Worm (Caenorhabditis elegans) whole organism, midembryonic: Measurements from ENCODE around the gene T08G3.6.

Source experiments
- cog-1 ChIP-seq: sonication (generic microtip); optimal IDR thresholded peaks from 2 replicates; lab custom pipeline; 2016; ENCODE audit warnings: missing genetic modification characterization, missing compliant biosample characterization
- flt-1 ChIP-seq: fragments of 200-800 bp; sonication (Bioruptor generic); IDR thresholded peaks from 2 replicates; pipeline ENCODE4 v1.3.6; 2022; ENCODE audit warnings: missing genetic modification characterization, missing compliant biosample characterization
- med-1 ChIP-seq: sonication (generic microtip); optimal IDR thresholded peaks from 2 replicates; lab custom pipeline; 2017; ENCODE audit warnings: missing genetic modification characterization, mild to moderate bottlenecking, missing compliant biosample characterization, antibody characterized with exemption, missing genetic modification reagents; ENCODE audit not compliant: insufficient read depth
- ref-1 ChIP-seq: fragments of 200-800 bp; sonication (Bioruptor generic); conservative IDR thresholded peaks from 2 replicates; pipeline ENCODE4 v1.3.6; 2022; ENCODE audit warnings: missing genetic modification reagents, missing genetic modification characterization, missing compliant biosample characterization
- tab-1 ChIP-seq: fragments of 200-800 bp; sonication (Bioruptor generic); IDR thresholded peaks from 2 replicates; pipeline ENCODE4 v1.3.6; 2022; ENCODE audit warnings: missing genetic modification characterization, missing compliant biosample characterization
- ztf-23 ChIP-seq: fragments of 200-800 bp; sonication (Bioruptor generic); IDR thresholded peaks from 2 replicates; pipeline ENCODE4 v1.3.6; 2022; ENCODE audit warnings: missing genetic modification reagents, missing genetic modification characterization, missing compliant biosample characterization

DNA sequence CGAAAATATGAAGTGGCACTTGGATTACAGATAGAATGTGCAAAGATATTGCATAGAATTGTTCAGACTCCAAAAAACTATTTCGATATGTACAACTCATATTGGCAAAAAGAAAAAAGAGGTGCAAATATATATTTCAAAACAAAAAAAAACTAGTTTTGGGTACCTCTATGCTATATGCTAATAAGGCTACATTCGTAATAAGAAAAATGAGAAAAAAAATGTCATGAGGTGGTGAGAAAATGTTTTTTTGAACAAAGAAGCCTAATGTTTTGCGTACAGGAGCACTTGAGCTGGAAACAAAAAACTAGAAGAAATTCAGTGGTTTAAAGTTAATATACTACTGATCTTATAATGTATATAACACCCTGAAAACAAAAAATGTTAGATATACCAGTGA is 15.1 kb downstream of the T08G3.6 start, which contains the start of gene srh-142:
- TF ChIP-seq cog-1 (no peak), ref-1 (no peak), flt-1 (GFP tag; lab: Robert Waterston, UW) (no peak), tab-1 (GFP tag; lab: Robert Waterston, UW) (no peak), med-1 (GFP tag; lab: Kevin White, UChicago) (no peak), ztf-23 (GFP tag; lab: Robert Waterston, UW) (no peak)
